Fruit fly (Drosophila melanogaster): ENCODE data around the gene CG1387.

Gene CG1387

DNA sequence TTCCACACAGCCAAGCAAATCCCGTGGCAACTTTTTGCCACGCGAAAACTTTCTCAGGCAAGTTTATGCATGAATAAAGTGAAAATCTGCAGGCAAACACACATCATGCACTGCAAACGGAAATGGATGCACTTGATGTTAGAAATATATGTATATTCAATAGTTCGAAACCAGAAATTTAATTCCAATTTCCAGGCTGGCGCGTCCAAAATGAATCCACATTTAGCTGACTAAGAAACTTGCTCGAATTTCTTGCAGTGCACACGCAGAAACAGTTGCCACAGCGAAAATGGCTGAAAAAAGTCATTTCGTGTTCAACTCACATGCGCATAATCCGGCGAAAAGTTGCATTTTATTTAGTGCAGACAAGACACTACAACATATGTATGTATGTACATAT is 11.0 kb downstream of the CG1387 start (continued):
- TF ChIP-seq CG8119 (GFP tag; IDR thresholded peaks at IDR 0.05) = peak; percentile 75
- peak; percentile 40 for TF ChIP-seq CG4318 (GFP tag; optimal IDR thresholded peaks at IDR 0.05)
- TF ChIP-seq Lpt (GFP tag; optimal IDR thresholded peaks at IDR 0.05) = peak; percentile 24
- peak; percentile 9 for TF ChIP-seq Hr39 (GFP tag; optimal IDR thresholded peaks at IDR 0.05)
- peak; percentile 61 for TF ChIP-seq Gug (GFP tag; IDR thresholded peaks at IDR 0.05)
- TF ChIP-seq dsx (GFP tag; optimal IDR thresholded peaks at IDR 0.05; ENCODE audit: poor library complexity, severe bottlenecking) = no peak
- TF ChIP-seq CG15336 (GFP tag; IDR thresholded peaks at IDR 0.05) = peak; percentile 78
- TF ChIP-seq CG6276 (GFP tag; optimal IDR thresholded peaks at IDR 0.05) = peak; percentile 48

DNA sequence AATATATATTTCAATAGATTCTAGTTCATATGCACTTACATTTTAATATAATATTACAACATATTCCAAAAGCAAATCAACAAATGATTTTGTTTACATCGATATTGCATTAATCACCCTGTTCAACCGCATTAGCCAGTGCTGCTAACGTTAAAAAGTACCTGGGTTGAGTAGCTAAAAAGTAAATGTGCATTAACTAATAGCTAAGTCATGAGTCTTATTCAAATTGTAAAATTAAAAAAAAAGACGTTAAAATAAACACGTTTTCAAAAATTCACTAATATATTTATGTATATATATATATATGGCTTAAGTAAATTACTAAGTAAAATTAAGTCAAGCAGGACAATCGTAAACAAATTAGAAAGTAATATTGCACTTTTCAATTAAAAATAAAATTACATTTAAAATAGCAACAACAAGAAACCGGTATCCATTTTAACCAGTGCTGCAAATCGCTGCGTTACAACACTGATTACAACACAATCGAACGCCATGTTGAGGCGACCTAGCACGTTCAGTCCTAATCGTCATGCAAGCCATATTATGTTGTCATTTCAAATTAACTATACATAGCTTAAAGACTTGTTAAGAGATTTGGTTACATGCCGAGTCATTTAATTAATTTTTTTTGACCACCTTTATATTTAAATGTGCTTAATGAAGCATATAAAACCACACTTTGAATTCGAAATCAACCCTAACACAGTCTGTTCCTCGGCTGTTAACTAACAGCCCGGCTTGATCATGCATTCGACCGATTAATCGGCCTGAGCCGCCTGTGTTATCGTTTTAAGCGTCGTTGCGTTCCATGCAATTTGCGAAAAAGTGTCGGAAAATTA is 12.8 kb downstream of the CG1387 start, which contains the start of gene CG10555:
Gene CG10555 (plus strand): TSS at position 764 of the 842 bp plus-strand sequence.
- TF ChIP-seq Hr39 (GFP tag; optimal IDR thresholded peaks at IDR 0.05) (peak; percentile 90), Sox102F (GFP tag; optimal IDR thresholded peaks at IDR 0.05) (peak; percentile 79), Hr38 (GFP tag; optimal IDR thresholded peaks at IDR 0.05) (no peak), CG11762 (GFP tag; optimal IDR thresholded peaks at IDR 0.05; ENCODE audit: insufficient read depth) (peak; percentile 27), Eip93F (GFP tag; optimal IDR thresholded peaks at IDR 0.05) (no peak), CG10631 (GFP tag; optimal IDR thresholded peaks at IDR 0.05) (peak; percentile 84), CG10669 (GFP tag; optimal IDR thresholded peaks at IDR 0.05) (peak; percentile 62), CG8632 (GFP tag; optimal IDR thresholded peaks at IDR 0.05) (peak; percentile 45), svp (GFP tag) (peak; percentile 85), vri (GFP tag; optimal IDR thresholded peaks at IDR 0.05) (no peak), Blimp-1 (GFP tag; optimal IDR thresholded peaks at IDR 0.05) (peak; percentile 40), Sox14 (GFP tag; optimal IDR thresholded peaks at IDR 0.05) (peak; percentile 85), CG3919 (GFP tag; optimal IDR thresholded peaks at IDR 0.05) (peak; percentile 66), dsx (GFP tag; optimal IDR thresholded peaks at IDR 0.05; ENCODE audit: poor library complexity, severe bottlenecking) (peak; percentile 16), topi (GFP tag; optimal IDR thresholded peaks at IDR 0.05) (peak; percentile 86), Gug (GFP tag; IDR thresholded peaks at IDR 0.05) (peak; percentile 11; the same call in 1 of the 2 replicates), CG9139 (GFP tag; optimal IDR thresholded peaks at IDR 0.05) (no peak), CG8319 (GFP tag; optimal IDR thresholded peaks at IDR 0.05) (peak; percentile 52), acj6 (GFP tag; optimal IDR thresholded peaks at IDR 0.05) (peak; percentile 75), CG11294 (GFP tag; IDR thresholded peaks at IDR 0.05) (peak; percentile 73; the same call in 1 of the 2 replicates), fd59A (GFP tag; optimal IDR thresholded peaks at IDR 0.05) (peak; percentile 73), fd85E (GFP tag; optimal IDR thresholded peaks at IDR 0.05) (peak; percentile 46), Hr4 (GFP tag; optimal IDR thresholded peaks at IDR 0.05) (peak; percentile 72), salr (GFP tag; optimal IDR thresholded peaks at IDR 0.05) (peak; percentile 63 to 73), CG1621 (tag; optimal IDR thresholded peaks at IDR 0.05) (peak; percentile 35), net (GFP tag; optimal IDR thresholded peaks at IDR 0.05) (peak; percentile 49), CG6854 (GFP tag; optimal IDR thresholded peaks at IDR 0.05) (no peak), fkh (GFP tag; optimal IDR thresholded peaks at IDR 0.05) (no peak), Ets21C (GFP tag; optimal IDR thresholded peaks at IDR 0.05) (peak; percentile 89), spab (GFP tag; optimal IDR thresholded peaks at IDR 0.05) (no peak), CG34406 (GFP tag; optimal IDR thresholded peaks at IDR 0.05) (peak; percentile 61), cyc (GFP tag; optimal IDR thresholded peaks at IDR 0.05) (peak; percentile 84), achi (GFP tag; optimal IDR thresholded peaks at IDR 0.05) (peak; percentile 64), CG16779 (tag; optimal IDR thresholded peaks at IDR 0.05) (no peak), CG3032 (tag; optimal IDR thresholded peaks at IDR 0.05) (peak; percentile 74), lz (GFP tag; optimal IDR thresholded peaks at IDR 0.05) (peak; percentile 89), eg (GFP tag; IDR thresholded peaks at IDR 0.05) (peak; percentile 75), Met (GFP tag; optimal IDR thresholded peaks at IDR 0.05) (peak; percentile 76), CG31627 (GFP tag; optimal IDR thresholded peaks at IDR 0.05) (peak; percentile 90), esn (GFP tag; optimal IDR thresholded peaks at IDR 0.05) (peak; percentile 87), Sox15 (GFP tag; optimal IDR thresholded peaks at IDR 0.05) (peak; percentile 81), CG11902 (GFP tag; optimal IDR thresholded peaks at IDR 0.05) (peak; percentile 75), Eip78C (GFP tag) (peak; percentile 73), CG6276 (GFP tag; optimal IDR thresholded peaks at IDR 0.05) (peak; percentile 32)

Data from whole organism, prepupa.